Fruit fly (Drosophila melanogaster) whole organism, embryonic: Measurements from ENCODE around the gene Sytbeta.
A peak's percentile ranks its signal among the peaks of the same experiment; 100 is the strongest.

Experiments
- Aef1 ChIP-seq: fragments of 200-800 bp; sonication (Bioruptor generic); IDR thresholded peaks from 3 replicates; pipeline ENCODE4 v1.3.6; 2022; ENCODE audit warnings: missing biosample characterization, missing genetic modification characterization
- Atf3 ChIP-seq: fragments of 200-800 bp; sonication (Bioruptor generic); optimal IDR thresholded peaks from 3 replicates; lab custom pipeline; 2016; ENCODE audit warnings: missing biosample characterization, missing genetic modification characterization
- CG10565 ChIP-seq: fragments of 200-800 bp; sonication (Bioruptor generic); optimal IDR thresholded peaks from 3 replicates; lab custom pipeline; 2016; ENCODE audit warnings: missing biosample characterization, mild to moderate bottlenecking, missing genetic modification characterization
- CG10654 ChIP-seq: fragments of 200-800 bp; sonication (Bioruptor generic); optimal IDR thresholded peaks from 2 replicates; lab custom pipeline; 2016; ENCODE audit warnings: missing biosample characterization, missing genetic modification characterization
- CG12219 ChIP-seq: fragments of 200-800 bp; sonication (Bioruptor generic); optimal IDR thresholded peaks from 3 replicates; lab custom pipeline; 2018; ENCODE audit warnings: missing biosample characterization, mild to moderate bottlenecking, missing genetic modification characterization
- CG13123 ChIP-seq: fragments of 200-800 bp; sonication (Bioruptor generic); optimal IDR thresholded peaks from 2 replicates; lab custom pipeline; 2016; ENCODE audit warnings: missing biosample characterization, missing genetic modification characterization
- CG13287 ChIP-seq: fragments of 200-800 bp; sonication (Bioruptor generic); IDR thresholded peaks from 2 replicates; pipeline ENCODE4 v1.3.6; 2022; ENCODE audit warnings: missing biosample characterization, missing genetic modification characterization; ENCODE audit not compliant: partially characterized antibody
- CG14667 ChIP-seq: fragments of 200-800 bp; sonication (Bioruptor generic); IDR thresholded peaks from 2 replicates; pipeline ENCODE4 v1.3.6; 2022; ENCODE audit warnings: missing biosample characterization, missing genetic modification characterization
- CG15514 ChIP-seq: fragments of 200-800 bp; sonication (Bioruptor generic); optimal IDR thresholded peaks from 3 replicates; lab custom pipeline; 2017; ENCODE audit warnings: missing biosample characterization, missing genetic modification characterization, mild to moderate bottlenecking, moderate library complexity, missing genetic modification reagents
- CG1792 ChIP-seq: fragments of 200-800 bp; sonication (Bioruptor generic); optimal IDR thresholded peaks from 2 replicates; lab custom pipeline; 2016; ENCODE audit warnings: missing biosample characterization, missing genetic modification characterization
- CG2202 ChIP-seq: fragments of 200-800 bp; sonication (Bioruptor generic); optimal IDR thresholded peaks from 2 replicates; lab custom pipeline; 2018; ENCODE audit warnings: missing biosample characterization, mild to moderate bottlenecking, missing genetic modification characterization
- CG30431 ChIP-seq: fragments of 200-800 bp; sonication (Bioruptor generic); optimal IDR thresholded peaks from 2 replicates; lab custom pipeline; 2017; ENCODE audit warnings: missing biosample characterization, missing genetic modification characterization
- CG4404 ChIP-seq: fragments of 200-800 bp; sonication (Bioruptor generic); IDR thresholded peaks from 2 replicates; pipeline ENCODE4 v1.3.6; 2022; ENCODE audit warnings: missing biosample characterization, missing genetic modification characterization
- CG4617 ChIP-seq: fragments of 200-800 bp; sonication (Bioruptor generic); optimal IDR thresholded peaks from 3 replicates; lab custom pipeline; 2016; ENCODE audit warnings: missing biosample characterization, missing genetic modification characterization, borderline replicate concordance
- Camta ChIP-seq: fragments of 200-800 bp; sonication (Bioruptor generic); optimal IDR thresholded peaks from 2 replicates; lab custom pipeline; 2016; ENCODE audit warnings: missing biosample characterization, missing genetic modification characterization
- D19B ChIP-seq: fragments of 200-800 bp; sonication (Bioruptor generic); optimal IDR thresholded peaks from 2 replicates; lab custom pipeline; 2017; ENCODE audit warnings: missing biosample characterization, mild to moderate bottlenecking, missing genetic modification characterization
- Deaf1 ChIP-seq: fragments of 200-800 bp; optimal IDR thresholded peaks from 3 replicates; lab custom pipeline; 2019; ENCODE audit warnings: missing biosample characterization, mild to moderate bottlenecking, missing genetic modification characterization, moderate library complexity
- Dip2 ChIP-seq: fragments of 200-800 bp; sonication (Bioruptor generic); IDR thresholded peaks from 2 replicates; pipeline ENCODE4 v1.3.6; 2022; ENCODE audit warnings: missing biosample characterization, missing genetic modification characterization
- Dref ChIP-seq: fragments of 200-800 bp; sonication (Bioruptor generic); IDR thresholded peaks from 2 replicates; pipeline ENCODE4 v1.3.6; 2022; ENCODE audit warnings: missing biosample characterization, missing genetic modification characterization
- Ets97D ChIP-seq: fragments of 200-800 bp; sonication (Bioruptor generic); optimal IDR thresholded peaks from 3 replicates; lab custom pipeline; 2016; ENCODE audit warnings: missing biosample characterization, missing genetic modification characterization
- HLH54F ChIP-seq: fragments of 200-800 bp; sonication (Bioruptor generic); optimal IDR thresholded peaks from 3 replicates; lab custom pipeline; 2016; ENCODE audit warnings: missing biosample characterization, missing genetic modification characterization
- Hmr ChIP-seq: fragments of 200-800 bp; sonication (Bioruptor generic); optimal IDR thresholded peaks from 3 replicates; lab custom pipeline; 2017; ENCODE audit warnings: mild to moderate bottlenecking, missing biosample characterization, missing genetic modification reagents, missing genetic modification characterization
- Hr78 ChIP-seq, 2 experiments: fragments of 200-800 bp in 1 of 2; fragments of >200 bp in 1 of 2; sonication (Bioruptor generic) in 1 of 2; optimal IDR thresholded peaks; 2 replicates each; lab custom pipeline; 2017 to 2019; ENCODE audit warnings: missing biosample characterization in 2 of 2, missing genetic modification characterization in 2 of 2, mild to moderate bottlenecking in 1 of 2, moderate library complexity in 1 of 2
- Mes4 ChIP-seq: fragments of 200-800 bp; sonication (Bioruptor generic); optimal IDR thresholded peaks from 2 replicates; lab custom pipeline; 2016; ENCODE audit warnings: missing biosample characterization, missing genetic modification characterization
- Oaz ChIP-seq: fragments of 200-800 bp; sonication (Bioruptor generic); IDR thresholded peaks from 2 replicates; pipeline ENCODE4 v1.3.6; 2022; ENCODE audit warnings: missing biosample characterization, missing genetic modification characterization
- Pdp1 ChIP-seq, 2 experiments: fragments of 200-800 bp; sonication (Bioruptor generic); optimal IDR thresholded peaks; 3 replicates each; lab custom pipeline; 2016; ENCODE audit warnings: missing biosample characterization in 2 of 2, missing genetic modification characterization in 2 of 2, mild to moderate bottlenecking in 1 of 2, moderate library complexity in 1 of 2
- Six4 ChIP-seq: fragments of 200-800 bp; sonication (Bioruptor generic); optimal IDR thresholded peaks from 2 replicates; lab custom pipeline; 2016; ENCODE audit warnings: missing biosample characterization, missing genetic modification characterization
- Usf ChIP-seq: fragments of 200-800 bp; sonication (Bioruptor generic); optimal IDR thresholded peaks from 2 replicates; lab custom pipeline; 2017; ENCODE audit warnings: missing genotype, missing biosample characterization, missing genetic modification characterization
- Xbp1 ChIP-seq: fragments of 200-800 bp; sonication (Bioruptor generic); optimal IDR thresholded peaks from 3 replicates; lab custom pipeline; 2016; ENCODE audit warnings: missing biosample characterization, mild to moderate bottlenecking, missing genetic modification characterization
- bcd ChIP-seq: fragments of 200-800 bp; sonication (Bioruptor generic); optimal IDR thresholded peaks from 2 replicates; lab custom pipeline; 2017; ENCODE audit warnings: missing biosample characterization, mild to moderate bottlenecking, missing genetic modification characterization
- chinmo ChIP-seq: fragments of 200-800 bp; sonication (Bioruptor generic); IDR thresholded peaks from 4 replicates; pipeline ENCODE4 v1.3.6; 2022; ENCODE audit warnings: missing biosample characterization, missing genetic modification characterization; ENCODE audit not compliant: partially characterized antibody
- chm ChIP-seq: fragments of 200-800 bp; sonication (Bioruptor generic); IDR thresholded peaks from 2 replicates; pipeline ENCODE4 v1.3.6; 2022; ENCODE audit warnings: missing biosample characterization, missing genetic modification characterization
- dati ChIP-seq: fragments of 200-800 bp; sonication (Bioruptor generic); IDR thresholded peaks from 2 replicates; pipeline ENCODE4 v1.3.6; 2022; ENCODE audit warnings: missing biosample characterization, missing genetic modification characterization
- dmrt11E ChIP-seq: fragments of 200-800 bp; sonication (Bioruptor generic); optimal IDR thresholded peaks from 3 replicates; lab custom pipeline; 2018; ENCODE audit warnings: missing biosample characterization, mild to moderate bottlenecking, missing genetic modification characterization, moderate library complexity
- fu2 ChIP-seq: fragments of 200-800 bp; sonication (Bioruptor generic); optimal IDR thresholded peaks from 2 replicates; lab custom pipeline; 2016; ENCODE audit warnings: missing biosample characterization, missing genetic modification characterization
- gcm2 ChIP-seq: fragments of 200-800 bp; sonication (Bioruptor generic); optimal IDR thresholded peaks from 2 replicates; lab custom pipeline; 2016; ENCODE audit warnings: missing biosample characterization, missing genetic modification characterization
- grau ChIP-seq: fragments of 200-800 bp; optimal IDR thresholded peaks from 3 replicates; lab custom pipeline; 2019; ENCODE audit warnings: missing biosample characterization, mild to moderate bottlenecking, missing genetic modification characterization, moderate library complexity
- hbn ChIP-seq: fragments of 200-800 bp; sonication (Bioruptor generic); IDR thresholded peaks from 2 replicates; pipeline ENCODE4 v1.3.6; 2022; ENCODE audit warnings: missing biosample characterization, missing genetic modification characterization; ENCODE audit not compliant: partially characterized antibody
- ind ChIP-seq: fragments of 200-800 bp; sonication (Bioruptor generic); optimal IDR thresholded peaks from 3 replicates; lab custom pipeline; 2016; ENCODE audit warnings: missing biosample characterization, missing genetic modification characterization
- ken ChIP-seq: fragments of 200-800 bp; sonication (Bioruptor generic); IDR thresholded peaks from 3 replicates; pipeline ENCODE4 v1.3.6; 2022; ENCODE audit warnings: missing biosample characterization, missing genetic modification characterization
- luna ChIP-seq: fragments of 200-800 bp; sonication (Bioruptor generic); optimal IDR thresholded peaks from 2 replicates; lab custom pipeline; 2016; ENCODE audit warnings: missing biosample characterization, missing genetic modification characterization
- pb ChIP-seq: fragments of 200-800 bp; sonication (Bioruptor generic); optimal IDR thresholded peaks from 3 replicates; lab custom pipeline; 2016; ENCODE audit warnings: missing biosample characterization, missing genetic modification characterization
- pros ChIP-seq: fragments of 200-800 bp; sonication (Bioruptor generic); optimal IDR thresholded peaks from 3 replicates; lab custom pipeline; 2019; ENCODE audit warnings: missing biosample characterization, mild to moderate bottlenecking, missing genetic modification characterization, moderate library complexity
- run ChIP-seq: fragments of 200-800 bp; sonication (Bioruptor generic); optimal IDR thresholded peaks from 3 replicates; lab custom pipeline; 2018; ENCODE audit warnings: missing biosample characterization, mild to moderate bottlenecking, missing genetic modification characterization
- slbo ChIP-seq: fragments of 200-800 bp; sonication (Bioruptor generic); IDR thresholded peaks from 2 replicates; pipeline ENCODE4 v1.3.6; 2022; ENCODE audit warnings: missing biosample characterization, missing genetic modification characterization
- zen ChIP-seq: fragments of 200-800 bp; sonication (Bioruptor generic); optimal IDR thresholded peaks from 3 replicates; lab custom pipeline; 2018; ENCODE audit warnings: missing biosample characterization, mild to moderate bottlenecking, missing genetic modification characterization, moderate library complexity

Gene Sytbeta

DNA sequence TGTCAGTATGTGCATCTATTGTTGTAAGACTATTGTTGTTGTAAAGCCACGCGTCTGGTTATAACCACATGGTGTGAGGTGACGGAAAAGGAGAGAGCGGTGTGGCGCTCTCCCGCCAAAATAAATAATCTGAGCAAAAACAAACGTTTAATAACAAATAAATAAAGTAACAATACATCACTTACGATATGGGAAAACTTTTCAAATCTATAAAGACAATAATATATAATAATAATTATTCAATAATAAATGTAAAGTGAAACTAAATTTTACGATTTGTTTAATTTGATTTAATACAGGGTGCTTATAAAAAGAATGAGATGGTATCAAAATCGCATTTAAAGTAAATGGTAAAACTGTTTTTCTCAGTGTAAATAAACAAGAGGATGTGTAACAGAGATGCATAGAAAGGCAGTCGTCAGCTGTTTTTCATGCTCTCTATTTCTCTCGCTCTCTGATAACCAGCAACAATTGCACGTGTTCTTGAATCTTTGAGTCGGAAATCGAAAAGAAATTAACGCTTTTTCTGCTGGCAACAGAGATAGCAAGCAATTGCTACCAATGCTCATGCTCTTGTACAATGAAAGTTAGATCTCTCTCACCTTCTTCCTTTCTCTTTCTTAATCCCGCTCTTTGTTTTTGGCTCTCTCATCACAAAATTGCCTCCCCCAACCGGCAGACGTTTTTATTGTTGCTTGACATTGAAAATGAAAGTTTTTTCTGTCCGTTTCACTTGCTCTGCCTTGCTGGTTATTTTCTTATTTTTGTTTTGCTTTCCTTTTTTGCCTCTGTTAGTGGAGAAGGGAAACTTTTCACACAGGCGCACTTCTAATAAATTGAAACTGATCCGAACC, 34.1 kb upstream of the Sytbeta start (continued):
- TF ChIP-seq chinmo (GFP tag; lab: Robert Waterston, UW) (0 out of 4 replicates have a peak, but pooled peaks have one; percentile 20), CG12219 (GFP tag; lab: Kevin White, UChicago) (peak; percentile 54), Aef1 (GFP tag; lab: Robert Waterston, UW) (no peak; the same call in 1 of the 3 replicates), HLH54F (peak; percentile 2), CG2202 (tag; lab: Kevin White, UChicago) (peak; percentile 72), dmrt11E (tag; lab: Kevin White, UChicago) (peak; percentile 84), Camta (GFP tag; lab: Kevin White, UChicago) (no peak), fu2 (GFP tag; lab: Kevin White, UChicago) (no peak), pb (GFP tag; lab: Kevin White, UChicago) (peak; percentile 52), grau (tag; lab: Kevin White, UChicago) (peak; percentile 86)

- TF ChIP-seq CG13287 (GFP tag; lab: Robert Waterston, UW) (peak; percentile 14; the same call in 1 of the 2 replicates), CG10654 (no peak), pros (no peak), gcm2 (GFP tag; lab: Kevin White, UChicago) (no peak), Dip2 (no peak), CG4617 (GFP tag; lab: Kevin White, UChicago) (peak; percentile 38), Oaz (GFP tag; lab: Robert Waterston, UW) (no peak), ind (GFP tag; lab: Kevin White, UChicago) (no peak), chm (no peak), slbo (GFP tag; lab: Robert Waterston, UW) (peak; percentile 42; the same call in 1 of the 2 replicates), Mes4 (no peak), CG13123 (GFP tag; lab: Kevin White, UChicago) (no peak), CG14667 (GFP tag; lab: Robert Waterston, UW) (no peak), bcd (GFP tag; lab: Kevin White, UChicago) (no peak), Xbp1 (GFP tag; lab: Kevin White, UChicago) (no peak), CG4404 (no peak), hbn (no peak), luna (GFP tag; lab: Kevin White, UChicago) (no peak), dati (GFP tag; lab: Robert Waterston, UW) (no peak), Usf (GFP tag; lab: Kevin White, UChicago) (no peak), Ets97D (GFP tag; lab: Kevin White, UChicago) (peak; percentile 62), CG1792 (no peak), Hr78 (GFP tag; optimal IDR thresholded peaks at IDR 0.05; lab: Kevin White, UChicago) (no peak), run (tag; lab: Kevin White, UChicago) (no peak), Atf3 (GFP tag; lab: Kevin White, UChicago) (no peak), CG30431 (GFP tag; lab: Kevin White, UChicago) (no peak), D19B (GFP tag; lab: Kevin White, UChicago) (no peak), CG10565 (GFP tag; lab: Kevin White, UChicago) (no peak), Dref (GFP tag; lab: Robert Waterston, UW) (no peak), zen (tag; lab: Kevin White, UChicago) (no peak), Hmr (GFP tag; lab: Kevin White, UChicago) (peak; percentile 27), grau (tag; lab: Kevin White, UChicago) (no peak), CG15514 (GFP tag; lab: Kevin White, UChicago) (peak; percentile 64), Six4 (GFP tag; lab: Kevin White, UChicago) (no peak), Pdp1 (GFP tag; optimal IDR thresholded peaks at IDR 0.05; lab: Kevin White, UChicago) (no peak), Deaf1 (tag; lab: Kevin White, UChicago) (no peak), ken (GFP tag; lab: Robert Waterston, UW) (no peak)
Measured at dm6 chr3L:15097878-15098520, 33.2 kb upstream of the Sytbeta start, which contains the start of gene Ctps. TSS of gene Ctps (plus strand) at chr3L:15097914.
